Worm (Caenorhabditis elegans) whole organism, late embryonic: Measurements from ENCODE around the gene C43C3.4.
"Not testable (repeated sequence)": the region's sequence is repeated elsewhere in the genome, so short reads cannot be mapped to it uniquely, and the experiment has no call there.

ENCODE experiments used
- T23F11.4 ChIP-seq: fragments of 200-800 bp; sonication (Bioruptor generic); optimal IDR thresholded peaks from 2 replicates; lab custom pipeline; 2018; ENCODE audit warnings: mild to moderate bottlenecking, missing genetic modification characterization, missing compliant biosample characterization
- ceh-19 ChIP-seq: fragments of 200-800 bp; sonication (Bioruptor generic); optimal IDR thresholded peaks from 2 replicates; lab custom pipeline; 2018; ENCODE audit warnings: mild to moderate bottlenecking, missing genetic modification characterization, missing compliant biosample characterization
- ceh-2 ChIP-seq: sonication (generic microtip); optimal IDR thresholded peaks from 2 replicates; lab custom pipeline; 2016; ENCODE audit warnings: missing genotype, missing genetic modification characterization, missing compliant biosample characterization

- not testable (repeated sequence) for TF ChIP-seq ceh-19 (GFP tag; lab: Kevin White, UChicago); ceh-2; T23F11.4 (GFP tag; lab: Kevin White, UChicago)
Measured at ce11 chrX:9625824-9626223, 48.9 kb downstream of the C43C3.4 start, which contains the start of gene F34H10.1.
